Worm (Caenorhabditis elegans): ENCODE measurements around the gene mpz-6.
"Not testable (repeated sequence)": the region's sequence is repeated elsewhere in the genome, so short reads cannot be mapped to it uniquely, and the experiment has no call there.

Gene mpz-6

DNA sequence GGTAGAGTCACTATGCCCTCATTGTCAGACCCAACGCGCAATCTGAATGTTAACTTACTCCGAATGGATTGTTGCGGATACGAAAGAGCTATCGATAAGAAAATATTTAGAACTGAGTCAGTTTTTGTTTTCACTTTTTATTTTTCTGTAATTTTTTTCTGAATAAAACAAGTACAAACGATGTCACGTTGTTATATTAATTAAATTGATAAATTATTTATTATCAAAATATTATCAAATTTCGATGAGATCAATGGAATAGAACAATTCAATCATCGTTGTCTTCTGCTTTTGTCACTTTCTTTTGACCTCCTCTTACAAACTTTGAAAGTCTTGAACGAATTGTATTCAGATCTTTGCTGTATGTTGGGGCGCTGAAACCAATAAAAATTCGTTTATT lies at the start of gene mpz-6:
Gene mpz-6, minus strand, starts transcription at position 101 of the 400 bp plus-strand sequence.
- TF ChIP-seq ceh-9 (tag; optimal IDR thresholded peaks at IDR 0.05) (no peak), ttx-3 (tag; optimal IDR thresholded peaks at IDR 0.05) (no peak), tbx-7 (tag; optimal IDR thresholded peaks at IDR 0.05) (no peak), npax-4 (tag; optimal IDR thresholded peaks at IDR 0.05) (no peak), nhr-232 (tag; optimal IDR thresholded peaks at IDR 0.05) (no peak), dve-1 (tag; optimal IDR thresholded peaks at IDR 0.05) (no peak)

DNA sequence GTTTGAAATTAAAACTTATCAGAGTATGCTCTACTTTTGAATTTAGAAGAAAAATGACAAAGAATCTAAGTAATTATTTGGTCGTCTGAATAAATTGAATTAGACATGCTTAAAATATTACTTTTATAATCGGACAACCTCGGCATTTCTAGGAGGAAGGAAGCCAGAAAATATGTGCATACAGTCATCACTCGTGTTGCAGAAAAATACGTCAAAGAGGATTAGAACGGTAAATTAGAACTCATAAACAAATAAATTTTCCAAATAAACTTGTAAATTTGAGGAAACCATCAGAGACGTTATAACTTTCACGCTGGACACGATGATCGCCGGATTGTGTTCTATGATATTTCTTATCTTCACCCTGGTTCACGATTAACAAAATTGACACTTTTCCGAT lies 47.4 kb upstream of the mpz-6 start, which contains the start of gene chil-19:
Gene chil-19, minus strand, starts transcription at position 101 of the 400 bp plus-strand sequence.
- TF ChIP-seq C08G9.2 (tag; optimal IDR thresholded peaks at IDR 0.05): no peak
- TF ChIP-seq ceh-18 (tag; optimal IDR thresholded peaks at IDR 0.05): no peak
- TF ChIP-seq lin-11 (tag; optimal IDR thresholded peaks at IDR 0.05): no peak
- TF ChIP-seq elt-2 (tag; optimal IDR thresholded peaks at IDR 0.05): no peak
- no peak for TF ChIP-seq ceh-2 (tag; optimal IDR thresholded peaks at IDR 0.05)
- no peak for TF ChIP-seq ama-1 (optimal IDR thresholded peaks at IDR 0.05)
- no peak for TF ChIP-seq tbx-2 (tag; optimal IDR thresholded peaks at IDR 0.05)
- no peak for TF ChIP-seq pha-2 (tag; optimal IDR thresholded peaks at IDR 0.05)
- TF ChIP-seq fkh-6 (tag; optimal IDR thresholded peaks at IDR 0.05): no peak
- TF ChIP-seq fax-1 (tag; optimal IDR thresholded peaks at IDR 0.05): no peak
- no peak for TF ChIP-seq ceh-24 (tag; optimal IDR thresholded peaks at IDR 0.05)
- no peak for TF ChIP-seq rnt-1 (tag; optimal IDR thresholded peaks at IDR 0.05)
- no peak for TF ChIP-seq sox-4 (tag; optimal IDR thresholded peaks at IDR 0.05)
- no peak for TF ChIP-seq pros-1 (tag; optimal IDR thresholded peaks at IDR 0.05)
- TF ChIP-seq elt-4 (tag; optimal IDR thresholded peaks at IDR 0.05): no peak
- TF ChIP-seq eyg-1 (tag; optimal IDR thresholded peaks at IDR 0.05): no peak
- TF ChIP-seq ceh-30 (tag; optimal IDR thresholded peaks at IDR 0.05): no peak
- TF ChIP-seq mec-3 (tag; optimal IDR thresholded peaks at IDR 0.05; ENCODE audit: borderline replicate concordance): no peak
- no peak for TF ChIP-seq unc-86 (tag; optimal IDR thresholded peaks at IDR 0.05)
- TF ChIP-seq syd-9 (tag; optimal IDR thresholded peaks at IDR 0.05): no peak

DNA sequence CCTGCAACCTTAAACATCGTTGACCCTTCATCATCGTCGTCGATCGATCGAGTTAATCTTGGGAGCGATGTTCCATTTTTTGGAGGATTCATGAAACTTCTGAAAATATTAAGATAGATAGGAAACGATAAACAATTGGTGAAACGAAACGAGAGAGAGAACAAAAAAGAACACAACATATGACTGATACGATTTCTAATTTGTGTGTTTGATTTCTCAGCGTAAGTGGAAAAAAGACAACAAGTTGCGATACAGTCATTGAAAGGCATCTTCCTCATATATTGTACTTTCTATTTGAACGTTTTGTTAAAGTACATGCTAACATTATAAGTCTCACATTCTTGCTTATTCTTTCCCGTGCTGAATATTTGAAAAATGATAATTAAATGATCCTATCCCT lies 45.3 kb upstream of the mpz-6 start, which contains the start of gene R09D1.12:
Gene R09D1.12, minus strand, starts transcription at position 101 of the 400 bp plus-strand sequence.
- not testable (repeated sequence) for TF ChIP-seq odd-2 (tag; optimal IDR thresholded peaks at IDR 0.05); unc-3 (GFP tag; conservative IDR thresholded peaks at IDR 0.05); unc-3 (tag; optimal IDR thresholded peaks at IDR 0.05); hlh-30 (tag; optimal IDR thresholded peaks at IDR 0.05; ENCODE audit: insufficient read depth)

DNA sequence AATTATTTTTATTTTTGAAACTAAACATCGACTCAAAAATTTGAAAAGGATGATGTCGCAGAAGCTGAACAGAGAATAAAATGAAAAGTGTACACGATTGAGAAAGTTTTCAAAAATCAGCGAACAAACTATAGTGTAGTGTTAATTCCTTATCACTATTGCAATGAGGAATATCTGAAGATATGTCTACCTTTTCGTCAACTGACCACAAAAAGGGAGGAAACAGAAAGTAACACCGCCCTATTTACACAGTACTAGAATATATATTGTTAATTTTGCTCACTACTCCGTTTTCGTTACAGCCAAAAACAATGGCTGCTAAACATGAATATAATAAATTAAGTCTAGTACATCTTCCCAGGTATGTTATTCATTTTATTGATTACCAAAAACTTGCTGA lies 41.0 kb upstream of the mpz-6 start, which contains the start of gene chil-18:
Gene chil-18, plus strand, starts transcription at position 301 of the 400 bp plus-strand sequence.
- no peak for TF ChIP-seq nhr-232 (tag; optimal IDR thresholded peaks at IDR 0.05)
- no peak for TF ChIP-seq T23F11.4 (GFP tag; optimal IDR thresholded peaks at IDR 0.05)
- TF ChIP-seq sdc-2 (tag; optimal IDR thresholded peaks at IDR 0.05): no peak
- no peak for TF ChIP-seq ahr-1 (tag; optimal IDR thresholded peaks at IDR 0.05)
- TF ChIP-seq hlh-8 (tag; optimal IDR thresholded peaks at IDR 0.05): no peak
- TF ChIP-seq elt-4 (tag; optimal IDR thresholded peaks at IDR 0.05): no peak
- TF ChIP-seq pat-9 (tag; optimal IDR thresholded peaks at IDR 0.05): no peak
- TF ChIP-seq K02D7.2 (tag; optimal IDR thresholded peaks at IDR 0.05): no peak
- TF ChIP-seq ztf-16 (tag; optimal IDR thresholded peaks at IDR 0.05): no peak
- TF ChIP-seq gmeb-2 (tag; optimal IDR thresholded peaks at IDR 0.05): no peak
- TF ChIP-seq ceh-34 (tag; optimal IDR thresholded peaks at IDR 0.05): no peak
- no peak for TF ChIP-seq sox-2 (GFP tag; IDR thresholded peaks at IDR 0.05)
- TF ChIP-seq ceh-45 (GFP tag; IDR thresholded peaks at IDR 0.05): no peak
- TF ChIP-seq tbx-7 (tag; optimal IDR thresholded peaks at IDR 0.05): no peak
- TF ChIP-seq unc-86 (tag; optimal IDR thresholded peaks at IDR 0.05): no peak
- no peak for TF ChIP-seq pag-3 (tag; optimal IDR thresholded peaks at IDR 0.05; ENCODE audit: borderline replicate concordance)
- TF ChIP-seq rnt-1 (tag; optimal IDR thresholded peaks at IDR 0.05): no peak
- no peak for TF ChIP-seq lin-11 (tag; optimal IDR thresholded peaks at IDR 0.05)
- no peak for TF ChIP-seq ceh-18 (tag; optimal IDR thresholded peaks at IDR 0.05)
- no peak for TF ChIP-seq F13H6.1 (tag; optimal IDR thresholded peaks at IDR 0.05)
